Worm (Caenorhabditis elegans) whole organism, L1 larva: ENCODE data around the gene F46B6.13.

Experiments used
- C04F5.9 ChIP-seq: sonication (generic microtip); optimal IDR thresholded peaks from 2 replicates; lab custom pipeline; 2016; ENCODE audit warnings: missing genetic modification characterization, missing compliant biosample characterization
- C16A3.4 ChIP-seq: fragments of 150-350 bp; optimal IDR thresholded peaks from 2 replicates; lab custom pipeline; 2014; ENCODE audit warnings: missing biosample characterization, missing genetic modification characterization
- F16B12.6 ChIP-seq: fragments of 150-350 bp; optimal IDR thresholded peaks from 2 replicates; lab custom pipeline; 2014; ENCODE audit warnings: missing biosample characterization, missing genetic modification characterization
- aha-1 ChIP-seq: fragments of 150-350 bp; optimal IDR thresholded peaks from 2 replicates; lab custom pipeline; 2014; ENCODE audit warnings: missing biosample characterization, missing genetic modification characterization
- alr-1 ChIP-seq: fragments of 200-800 bp; sonication (Bioruptor generic); optimal IDR thresholded peaks from 2 replicates; lab custom pipeline; 2018; ENCODE audit warnings: borderline replicate concordance, mild to moderate bottlenecking, missing genetic modification characterization, missing compliant biosample characterization
- ceh-8 ChIP-seq: fragments of 200-800 bp; sonication (Bioruptor generic); optimal IDR thresholded peaks from 2 replicates; lab custom pipeline; 2018; ENCODE audit warnings: mild to moderate bottlenecking, missing genetic modification characterization, moderate library complexity, missing compliant biosample characterization
- ceh-82 ChIP-seq, 3 experiments: fragments of 150-350 bp in 1 of 3; sonication (generic microtip) in 2 of 3; optimal IDR thresholded peaks; 2 replicates each; lab custom pipeline; 2014 to 2017; ENCODE audit warnings: missing biosample characterization in 3 of 3, missing genetic modification characterization in 3 of 3
- ceh-88 ChIP-seq: fragments of 200-800 bp; sonication (Bioruptor generic); IDR thresholded peaks from 2 replicates; pipeline ENCODE4 v1.3.6; 2022; ENCODE audit warnings: missing genetic modification characterization, missing compliant biosample characterization
- ces-1 ChIP-seq: fragments of 150-350 bp; optimal IDR thresholded peaks from 2 replicates; lab custom pipeline; 2014; ENCODE audit warnings: missing biosample characterization, missing genetic modification reagents, missing genetic modification characterization
- dsc-1 ChIP-seq: sonication (generic microtip); optimal IDR thresholded peaks from 2 replicates; lab custom pipeline; 2016; ENCODE audit warnings: mild to moderate bottlenecking, missing genetic modification characterization, missing compliant biosample characterization
- efl-1 ChIP-seq, 4 experiments: fragments of 150-350 bp; optimal IDR thresholded peaks in 3 of 4; peaks in 1 of 4; 1 replicate in 1 of 4; 2 replicates in 3 of 4; lab custom pipeline; 2014; ENCODE audit warnings: missing biosample characterization in 2 of 4, missing genetic modification characterization in 2 of 4, missing genetic modification reagents in 2 of 4
- efl-3 ChIP-seq: fragments of 200-800 bp; sonication (Bioruptor generic); optimal IDR thresholded peaks from 2 replicates; lab custom pipeline; 2018; ENCODE audit warnings: mild to moderate bottlenecking, missing genetic modification characterization, missing compliant biosample characterization
- egl-27 ChIP-seq, 2 experiments: fragments of 150-350 bp in 1 of 2; sonication (generic microtip); optimal IDR thresholded peaks; 3 replicates each; lab custom pipeline; 2017 to 2018; ENCODE audit warnings: missing biosample characterization in 2 of 2, missing genetic modification characterization in 2 of 2, missing genetic modification reagents in 2 of 2
- elt-2 ChIP-seq: sonication (generic microtip); optimal IDR thresholded peaks from 2 replicates; lab custom pipeline; 2016; ENCODE audit warnings: missing genetic modification characterization, mild to moderate bottlenecking, inconsistent platforms, missing compliant biosample characterization, missing genetic modification reagents
- fkh-10 ChIP-seq: sonication (generic microtip); optimal IDR thresholded peaks from 2 replicates; lab custom pipeline; 2017; ENCODE audit warnings: missing biosample characterization, missing genetic modification reagents, missing genetic modification characterization
- isw-1 ChIP-seq: fragments of 200-800 bp; sonication (Bioruptor generic); IDR thresholded peaks from 2 replicates; pipeline ENCODE4 v1.3.6; 2022; ENCODE audit warnings: missing genetic modification characterization, missing compliant biosample characterization
- jun-1 ChIP-seq: fragments of 150-350 bp; optimal IDR thresholded peaks from 2 replicates; lab custom pipeline; 2014; ENCODE audit warnings: missing biosample characterization, missing genetic modification reagents, missing genetic modification characterization
- lin-14 ChIP-seq: fragments of 200-800 bp; sonication (Bioruptor generic); optimal IDR thresholded peaks from 2 replicates; lab custom pipeline; 2018; ENCODE audit warnings: mild to moderate bottlenecking, missing genetic modification characterization, moderate library complexity, missing compliant biosample characterization
- lin-15B ChIP-seq: fragments of 150-350 bp; sonication (generic microtip); optimal IDR thresholded peaks from 3 replicates; lab custom pipeline; 2014; ENCODE audit warnings: missing biosample characterization, missing genetic modification characterization
- lin-35 ChIP-seq, 2 experiments: fragments of 150-350 bp; optimal IDR thresholded peaks; 2 replicates each; lab custom pipeline; 2014; ENCODE audit warnings: missing biosample characterization in 2 of 2, missing genetic modification characterization in 2 of 2, missing genetic modification reagents in 2 of 2
- lsy-2 ChIP-seq, 2 experiments: fragments of 150-350 bp; optimal IDR thresholded peaks; 2 replicates each; lab custom pipeline; 2014; ENCODE audit warnings: missing biosample characterization in 2 of 2, missing genetic modification characterization in 2 of 2
- mab-9 ChIP-seq: fragments of 200-800 bp; sonication (Bioruptor generic); IDR thresholded peaks from 2 replicates; pipeline ENCODE4 v1.3.6; 2022; ENCODE audit warnings: missing genetic modification reagents, missing genetic modification characterization, missing compliant biosample characterization
- mdl-1 ChIP-seq, 2 experiments: fragments of 150-350 bp; optimal IDR thresholded peaks; 2 replicates each; lab custom pipeline; 2014 to 2017; ENCODE audit warnings: missing biosample characterization in 2 of 2, missing genetic modification characterization in 2 of 2, inconsistent platforms in 1 of 2
- mef-2 ChIP-seq: fragments of 150-350 bp; optimal IDR thresholded peaks from 2 replicates; lab custom pipeline; 2014; ENCODE audit warnings: missing biosample characterization, missing genetic modification characterization
- nhr-19 ChIP-seq: fragments of 200-800 bp; sonication (Bioruptor generic); conservative IDR thresholded peaks from 2 replicates; pipeline ENCODE4 v1.3.6; 2022; ENCODE audit warnings: missing genetic modification characterization, missing compliant biosample characterization
- nhr-28 ChIP-seq: fragments of 150-350 bp; optimal IDR thresholded peaks from 2 replicates; lab custom pipeline; 2014; ENCODE audit warnings: missing biosample characterization, missing genetic modification characterization
- nhr-47 ChIP-seq: sonication (generic microtip); optimal IDR thresholded peaks from 2 replicates; lab custom pipeline; 2016; ENCODE audit warnings: mild to moderate bottlenecking, missing genetic modification characterization, moderate library complexity, missing compliant biosample characterization
- nhr-71 ChIP-seq: sonication (generic microtip); optimal IDR thresholded peaks from 2 replicates; lab custom pipeline; 2016; ENCODE audit warnings: mild to moderate bottlenecking, missing genetic modification characterization, moderate library complexity, missing compliant biosample characterization
- nhr-84 ChIP-seq: sonication (generic microtip); optimal IDR thresholded peaks from 2 replicates; lab custom pipeline; 2017; ENCODE audit warnings: missing biosample characterization, missing genetic modification characterization
- skn-1 ChIP-seq: fragments of 150-350 bp; optimal IDR thresholded peaks from 2 replicates; lab custom pipeline; 2014; ENCODE audit warnings: missing biosample characterization, missing genetic modification characterization
- sptf-1 ChIP-seq: fragments of 150-350 bp; optimal IDR thresholded peaks from 2 replicates; lab custom pipeline; 2014; ENCODE audit warnings: missing biosample characterization, missing genetic modification characterization
- sup-37 ChIP-seq: fragments of 200-800 bp; sonication (Bioruptor generic); optimal IDR thresholded peaks from 2 replicates; lab custom pipeline; 2018; ENCODE audit warnings: mild to moderate bottlenecking, missing genetic modification characterization, missing compliant biosample characterization
- swsn-7 ChIP-seq: sonication (generic microtip); optimal IDR thresholded peaks from 2 replicates; lab custom pipeline; 2016; ENCODE audit warnings: missing genetic modification characterization, missing compliant biosample characterization
- tbx-2 ChIP-seq: sonication (generic microtip); optimal IDR thresholded peaks from 2 replicates; lab custom pipeline; 2016; ENCODE audit warnings: missing genetic modification characterization, missing compliant biosample characterization
- unc-30 ChIP-seq: sonication (generic microtip); optimal IDR thresholded peaks from 2 replicates; lab custom pipeline; 2017; ENCODE audit warnings: missing biosample characterization, missing genetic modification characterization
- vab-15 ChIP-seq: sonication (generic microtip); optimal IDR thresholded peaks from 2 replicates; lab custom pipeline; 2017; ENCODE audit warnings: missing genotype, mild to moderate bottlenecking, missing genetic modification characterization, missing compliant biosample characterization
- ztf-11 ChIP-seq, 2 experiments: sonication (generic microtip); optimal IDR thresholded peaks; 2 replicates each; lab custom pipeline; 2016 to 2017; ENCODE audit warnings: missing genetic modification characterization in 2 of 2, missing biosample characterization in 1 of 2, missing compliant biosample characterization in 1 of 2

F46B6.13 gene

DNA sequence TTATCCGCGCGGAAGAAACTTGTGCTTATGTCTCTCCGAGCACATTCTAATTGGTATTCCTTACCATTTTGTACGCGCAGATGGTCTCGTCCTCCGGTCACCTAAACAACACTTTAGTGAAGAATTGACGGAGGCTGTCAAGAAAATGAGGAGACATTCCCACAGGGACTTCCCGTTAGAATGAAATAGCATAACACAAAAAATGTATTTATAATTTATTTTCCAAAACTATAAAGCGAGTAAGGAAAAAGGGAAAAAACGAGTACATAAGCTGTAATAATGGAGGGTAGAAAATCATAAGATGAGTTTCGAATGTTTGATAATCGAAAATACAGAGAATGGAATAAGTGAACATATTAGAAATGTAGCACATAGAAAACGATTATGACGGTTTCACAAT is 23.2 kb downstream of the F46B6.13 start, which contains the start of gene F46B6.12:
F46B6.12 (minus strand) TSS at position 101 of the 400 bp plus-strand sequence.
- TF ChIP-seq elt-2 (tag; lab: Kevin White, UChicago) (no peak), isw-1 (GFP tag; lab: Robert Waterston, UW) (no peak)

DNA sequence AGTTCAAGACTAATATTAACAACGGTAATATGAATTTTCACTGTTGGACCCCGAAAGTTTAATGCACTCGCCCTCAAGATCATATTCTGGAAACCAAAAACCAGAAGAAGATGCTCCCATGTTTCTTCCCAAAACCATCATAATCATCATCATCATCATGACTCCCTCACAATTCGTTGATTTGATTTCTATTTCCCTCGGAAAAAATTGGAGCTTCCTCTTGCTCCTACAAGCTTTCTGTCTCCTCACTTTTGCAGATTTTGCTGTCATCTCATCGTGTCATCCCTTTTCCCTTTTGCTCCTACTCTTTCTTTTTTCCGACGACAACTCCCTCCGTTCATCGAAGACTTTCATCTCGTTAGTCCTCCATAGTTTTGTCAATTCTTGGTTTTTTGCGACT is 27.0 kb downstream of the F46B6.13 start, which contains the start of gene F46B6.2:
F46B6.2 (plus strand) TSS at position 316 of the 400 bp plus-strand sequence.
- TF ChIP-seq nhr-47 (tag; lab: Kevin White, UChicago) (no peak), unc-30 (tag; lab: Kevin White, UChicago) (no peak), C04F5.9 (no peak), nhr-19 (no peak), isw-1 (GFP tag; lab: Robert Waterston, UW) (no peak), nhr-71 (no peak), mdl-1 (tag; optimal IDR thresholded peaks at IDR 0.05; lab: Kevin White, UChicago) (no peak), efl-1 (optimal IDR thresholded peaks at IDR 0.05; lab: Kevin White, UChicago) (no peak), efl-1 (GFP tag; optimal IDR thresholded peaks at IDR 0.05 in 1 of 2; lab: Kevin White, UChicago) (no peak), efl-3 (GFP tag; lab: Kevin White, UChicago) (no peak), fkh-10 (GFP tag; lab: Kevin White, UChicago) (peak; percentile 56), C16A3.4 (tag; lab: Kevin White, UChicago) (no peak), ces-1 (GFP tag; lab: Kevin White, UChicago) (peak; percentile 99), mab-9 (GFP tag; lab: Robert Waterston, UW) (no peak)

DNA sequence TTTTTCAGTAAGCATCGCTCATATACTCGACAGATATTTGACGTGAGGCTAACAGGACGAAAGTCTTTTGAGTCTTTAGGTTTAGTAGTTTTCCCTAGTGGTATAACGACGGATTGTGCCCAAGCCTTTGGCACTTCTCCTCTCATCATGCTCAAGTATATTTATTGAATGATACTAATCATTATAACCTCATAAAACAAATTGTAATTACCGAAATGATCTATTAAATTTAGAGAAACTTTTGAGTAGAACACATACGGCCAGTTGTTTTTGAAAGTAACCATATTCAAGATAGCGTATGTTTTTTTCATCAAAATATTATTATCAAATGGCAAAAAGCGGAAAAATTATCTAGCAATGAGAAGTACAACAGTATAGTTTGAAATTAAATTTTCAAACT is 27.7 kb downstream of the F46B6.13 start:
- TF ChIP-seq ztf-11 (tag; optimal IDR thresholded peaks at IDR 0.05; lab: Kevin White, UChicago) (no peak), ceh-88 (GFP tag; lab: Robert Waterston, UW) (no peak), jun-1 (tag; lab: Kevin White, UChicago) (no peak), alr-1 (tag; lab: Kevin White, UChicago) (no peak), aha-1 (tag; lab: Kevin White, UChicago) (no peak), vab-15 (tag; lab: Kevin White, UChicago) (no peak), lin-35 (GFP tag; optimal IDR thresholded peaks at IDR 0.05; lab: Kevin White, UChicago) (no peak), mef-2 (tag; lab: Kevin White, UChicago) (no peak)
- TF ChIP-seq, all 84 proteins: peak for 0

DNA sequence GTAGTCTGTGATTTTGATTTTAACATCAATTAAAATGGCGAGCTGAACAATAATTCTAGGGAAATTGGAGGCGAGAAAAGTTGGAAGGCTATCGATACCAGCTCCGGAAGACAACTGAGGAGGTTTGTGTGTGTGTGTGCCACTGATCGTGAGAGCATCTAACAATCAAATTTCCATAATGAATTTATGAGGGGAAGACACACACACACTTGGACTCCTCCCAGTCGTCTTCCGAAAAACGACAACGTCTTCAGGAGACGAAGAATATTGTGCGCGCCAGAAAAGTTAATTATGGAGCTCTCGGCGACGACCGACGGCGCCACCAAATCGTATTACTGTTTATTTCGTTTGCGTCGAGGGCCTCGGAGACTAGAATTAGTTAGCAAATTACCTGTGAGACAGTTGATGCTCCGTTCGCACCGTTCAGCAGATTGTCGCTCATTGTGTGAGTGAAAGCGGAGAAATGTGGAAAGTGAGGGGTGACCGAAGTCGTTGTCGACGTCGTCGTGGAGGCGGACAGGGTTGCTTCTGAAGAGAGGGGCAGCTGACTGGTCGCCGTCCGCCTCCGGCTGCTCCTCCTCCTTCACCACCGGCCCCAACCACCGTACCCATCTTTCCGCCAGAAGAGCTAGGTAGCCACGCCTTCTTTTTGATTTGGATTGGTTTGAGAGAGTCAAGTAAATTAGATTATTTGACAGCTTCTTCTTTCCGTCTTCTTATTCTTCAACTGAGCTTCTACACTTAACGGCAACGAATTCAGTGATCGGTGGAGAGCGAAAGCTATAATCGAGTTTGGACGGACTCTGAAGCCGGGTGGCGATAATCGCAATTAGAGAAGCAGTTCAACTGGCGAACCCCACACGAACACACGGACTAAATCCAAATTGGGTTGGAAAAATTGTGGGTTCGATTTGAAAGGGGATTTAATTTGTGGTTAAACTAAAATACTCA is 29.9 kb downstream of the F46B6.13 start, which contains the start of gene unc-42:
unc-42 (minus strand) TSS at position 564 of the 951 bp plus-strand sequence.
- TF ChIP-seq sptf-1 (tag; lab: Kevin White, UChicago) (no peak), lsy-2 (tag; optimal IDR thresholded peaks at IDR 0.05; lab: Kevin White, UChicago) (peak in 1 of 2 experiments; percentile 53), efl-1 (optimal IDR thresholded peaks at IDR 0.05; lab: Kevin White, UChicago) (no peak), efl-1 (GFP tag; optimal IDR thresholded peaks at IDR 0.05 in 1 of 2; lab: Kevin White, UChicago) (peak in 1 of 2 experiments; percentile 76), lin-14 (peak; percentile 80), skn-1 (tag; lab: Kevin White, UChicago) (no peak), swsn-7 (tag; lab: Kevin White, UChicago) (peak; percentile 16), lin-15B (tag; lab: Kevin White, UChicago) (no peak), nhr-19 (no peak), ces-1 (GFP tag; lab: Kevin White, UChicago) (peak; percentile 100), dsc-1 (tag; lab: Kevin White, UChicago) (no peak), nhr-84 (tag; lab: Kevin White, UChicago) (no peak), nhr-47 (tag; lab: Kevin White, UChicago) (peak; percentile 50), sup-37 (GFP tag; lab: Kevin White, UChicago) (no peak), ceh-8 (GFP tag; lab: Kevin White, UChicago) (no peak), fkh-10 (GFP tag; lab: Kevin White, UChicago) (peak; percentile 88), ceh-82 (tag; optimal IDR thresholded peaks at IDR 0.05; lab: Kevin White, UChicago) (peak in 1 of 3 experiments; percentile 28), nhr-71 (peak; percentile 30), elt-2 (tag; lab: Kevin White, UChicago) (no peak), egl-27 (tag; optimal IDR thresholded peaks at IDR 0.05; lab: Kevin White, UChicago) (no peak), tbx-2 (peak; percentile 35), C16A3.4 (tag; lab: Kevin White, UChicago) (no peak), F16B12.6 (tag; lab: Kevin White, UChicago) (no peak), lin-35 (GFP tag; optimal IDR thresholded peaks at IDR 0.05; lab: Kevin White, UChicago) (no peak), nhr-28 (tag; lab: Kevin White, UChicago) (no peak), ceh-88 (GFP tag; lab: Robert Waterston, UW) (no peak)
